Fruit fly (Drosophila melanogaster) whole organism, prepupa: ENCODE results near the gene fy.

ENCODE experiments used
- Blimp-1 ChIP-seq: fragments of 200-800 bp; sonication (Bioruptor generic); optimal IDR thresholded peaks from 3 replicates; lab custom pipeline; 2017; ENCODE audit warnings: missing biosample characterization, missing genetic modification characterization, mild to moderate bottlenecking, moderate library complexity, missing genetic modification reagents
- CG10631 ChIP-seq: fragments of 200-800 bp; sonication (Bioruptor generic); optimal IDR thresholded peaks from 2 replicates; lab custom pipeline; 2016; ENCODE audit warnings: missing biosample characterization, missing genetic modification characterization
- CG11294 ChIP-seq: fragments of 200-800 bp; sonication (Bioruptor generic); IDR thresholded peaks from 2 replicates; pipeline ENCODE4 v1.3.6; 2022; ENCODE audit warnings: missing biosample characterization, missing genetic modification characterization
- CG11762 ChIP-seq: fragments of 200-800 bp; sonication (Bioruptor generic); optimal IDR thresholded peaks from 3 replicates; lab custom pipeline; 2016; ENCODE audit warnings: missing biosample characterization, missing genetic modification characterization; ENCODE audit not compliant: insufficient read depth
- CG15336 ChIP-seq: fragments of 200-800 bp; sonication (Bioruptor generic); IDR thresholded peaks from 2 replicates; pipeline ENCODE4 v1.3.6; 2022; ENCODE audit warnings: missing biosample characterization, missing genetic modification characterization
- CG3032 ChIP-seq: fragments of 200-800 bp; optimal IDR thresholded peaks from 2 replicates; lab custom pipeline; 2019; ENCODE audit warnings: missing biosample characterization, mild to moderate bottlenecking, missing genetic modification characterization, moderate library complexity
- CG3919 ChIP-seq: fragments of 200-800 bp; sonication (Bioruptor generic); optimal IDR thresholded peaks from 3 replicates; lab custom pipeline; 2016; ENCODE audit warnings: missing biosample characterization, missing genetic modification characterization
- CG4318 ChIP-seq: fragments of 200-800 bp; sonication (Bioruptor generic); optimal IDR thresholded peaks from 3 replicates; lab custom pipeline; 2017; ENCODE audit warnings: missing biosample characterization, mild to moderate bottlenecking, missing genetic modification characterization
- CG6163 ChIP-seq: fragments of 200-800 bp; sonication (Bioruptor generic); IDR thresholded peaks from 3 replicates; pipeline ENCODE4 v1.3.6; 2022; ENCODE audit warnings: missing biosample characterization, missing genetic modification characterization
- CG6276 ChIP-seq: fragments of 200-800 bp; sonication (Bioruptor generic); optimal IDR thresholded peaks from 2 replicates; lab custom pipeline; 2017; ENCODE audit warnings: missing biosample characterization, mild to moderate bottlenecking, missing genetic modification characterization
- CG6792 ChIP-seq: fragments of 200-800 bp; sonication (Bioruptor generic); optimal IDR thresholded peaks from 3 replicates; lab custom pipeline; 2016; ENCODE audit warnings: missing biosample characterization, missing genetic modification characterization
- CG6808 ChIP-seq: fragments of 200-800 bp; sonication (Bioruptor generic); optimal IDR thresholded peaks from 3 replicates; lab custom pipeline; 2017; ENCODE audit warnings: missing biosample characterization, missing genetic modification characterization, mild to moderate bottlenecking, moderate library complexity, missing genetic modification reagents
- CG6854 ChIP-seq: fragments of 200-800 bp; sonication (Bioruptor generic); optimal IDR thresholded peaks from 2 replicates; lab custom pipeline; 2017; ENCODE audit warnings: missing biosample characterization, mild to moderate bottlenecking, missing genetic modification characterization
- CG8119 ChIP-seq: fragments of 200-800 bp; sonication (Bioruptor generic); IDR thresholded peaks from 3 replicates; pipeline ENCODE4 v1.3.6; 2022; ENCODE audit warnings: missing biosample characterization, missing genetic modification characterization
- CG8319 ChIP-seq: fragments of 200-800 bp; sonication (Bioruptor generic); optimal IDR thresholded peaks from 3 replicates; lab custom pipeline; 2016; ENCODE audit warnings: missing biosample characterization, missing genetic modification characterization
- CG8632 ChIP-seq: fragments of 200-800 bp; sonication (Bioruptor generic); optimal IDR thresholded peaks from 3 replicates; lab custom pipeline; 2016; ENCODE audit warnings: missing biosample characterization, missing genetic modification characterization
- CG9139 ChIP-seq: fragments of 200-800 bp; sonication (Bioruptor generic); optimal IDR thresholded peaks from 3 replicates; lab custom pipeline; 2017; ENCODE audit warnings: missing biosample characterization, mild to moderate bottlenecking, missing genetic modification characterization
- Eip75B ChIP-seq: fragments of 200-800 bp; sonication (Bioruptor generic); optimal IDR thresholded peaks from 3 replicates; lab custom pipeline; 2016; ENCODE audit warnings: missing biosample characterization, missing genetic modification characterization
- Eip78C ChIP-seq: fragments of 200-800 bp; sonication (Bioruptor generic); peaks from one replicate; lab custom pipeline; 2016; ENCODE audit warnings: missing biosample characterization, missing genetic modification characterization
- Eip93F ChIP-seq: fragments of 200-800 bp; sonication (Bioruptor generic); optimal IDR thresholded peaks from 2 replicates; lab custom pipeline; 2016; ENCODE audit warnings: missing biosample characterization, mild to moderate bottlenecking, missing genetic modification characterization
- Ets21C ChIP-seq: fragments of 200-800 bp; sonication (Bioruptor generic); optimal IDR thresholded peaks from 3 replicates; lab custom pipeline; 2016; ENCODE audit warnings: missing biosample characterization, missing genetic modification characterization
- Ets96B ChIP-seq: fragments of 200-800 bp; optimal IDR thresholded peaks from 2 replicates; lab custom pipeline; 2019; ENCODE audit warnings: missing biosample characterization, mild to moderate bottlenecking, missing genetic modification characterization, moderate library complexity
- Gug ChIP-seq: fragments of 200-800 bp; sonication (Bioruptor generic); IDR thresholded peaks from 2 replicates; pipeline ENCODE4 v1.3.6; 2022; ENCODE audit warnings: missing biosample characterization, missing genetic modification characterization
- Hr39 ChIP-seq: fragments of 200-800 bp; sonication (Bioruptor generic); optimal IDR thresholded peaks from 2 replicates; lab custom pipeline; 2016; ENCODE audit warnings: missing biosample characterization, missing genetic modification characterization
- Hr4 ChIP-seq: fragments of 200-800 bp; sonication (Bioruptor generic); optimal IDR thresholded peaks from 3 replicates; lab custom pipeline; 2016; ENCODE audit warnings: missing biosample characterization, missing genetic modification characterization
- Lpt ChIP-seq: fragments of 200-800 bp; sonication (Bioruptor generic); optimal IDR thresholded peaks from 3 replicates; lab custom pipeline; 2016; ENCODE audit warnings: missing biosample characterization, missing genetic modification characterization
- OdsH ChIP-seq: fragments of 200-800 bp; sonication (Bioruptor generic); optimal IDR thresholded peaks from 3 replicates; lab custom pipeline; 2016; ENCODE audit warnings: missing biosample characterization, missing genetic modification characterization
- Sox102F ChIP-seq: fragments of 200-800 bp; sonication (Bioruptor generic); optimal IDR thresholded peaks from 2 replicates; lab custom pipeline; 2016; ENCODE audit warnings: missing biosample characterization, mild to moderate bottlenecking, missing genetic modification characterization
- Sox14 ChIP-seq: fragments of 200-800 bp; sonication (Bioruptor generic); optimal IDR thresholded peaks from 3 replicates; lab custom pipeline; 2016; ENCODE audit warnings: missing biosample characterization, missing genetic modification characterization
- Sox15 ChIP-seq: fragments of 200-800 bp; sonication (Bioruptor generic); optimal IDR thresholded peaks from 3 replicates; lab custom pipeline; 2016; ENCODE audit warnings: missing biosample characterization, missing genetic modification characterization
- achi ChIP-seq: fragments of 200-800 bp; sonication (Bioruptor generic); optimal IDR thresholded peaks from 3 replicates; lab custom pipeline; 2016; ENCODE audit warnings: missing biosample characterization, missing genetic modification characterization
- dac ChIP-seq: fragments of 200-800 bp; sonication (Bioruptor generic); optimal IDR thresholded peaks from 2 replicates; lab custom pipeline; 2017; ENCODE audit warnings: missing biosample characterization, mild to moderate bottlenecking, missing genetic modification characterization
- dsx ChIP-seq: fragments of 200-800 bp; optimal IDR thresholded peaks from 3 replicates; lab custom pipeline; 2019; ENCODE audit warnings: missing biosample characterization, mild to moderate bottlenecking, missing genetic modification characterization, moderate library complexity; ENCODE audit not compliant: poor library complexity, severe bottlenecking
- eg ChIP-seq: fragments of 200-800 bp; sonication (Bioruptor generic); IDR thresholded peaks from 3 replicates; pipeline ENCODE4 v1.3.6; 2022; ENCODE audit warnings: missing biosample characterization, missing genetic modification characterization
- esn ChIP-seq: fragments of 200-800 bp; sonication (Bioruptor generic); optimal IDR thresholded peaks from 2 replicates; lab custom pipeline; 2016; ENCODE audit warnings: missing biosample characterization, mild to moderate bottlenecking, missing genetic modification characterization, moderate library complexity
- fd85E ChIP-seq: fragments of 200-800 bp; sonication (Bioruptor generic); optimal IDR thresholded peaks from 3 replicates; lab custom pipeline; 2016; ENCODE audit warnings: missing biosample characterization, missing genetic modification characterization
- net ChIP-seq: fragments of 200-800 bp; sonication (Bioruptor generic); optimal IDR thresholded peaks from 3 replicates; lab custom pipeline; 2016; ENCODE audit warnings: missing biosample characterization, missing genetic modification characterization
- pdm3 ChIP-seq: fragments of 200-800 bp; sonication (Bioruptor generic); optimal IDR thresholded peaks from 3 replicates; lab custom pipeline; 2016; ENCODE audit warnings: missing biosample characterization, missing genetic modification characterization
- salr ChIP-seq, 2 experiments: fragments of 200-800 bp; sonication (Bioruptor generic); optimal IDR thresholded peaks; 3 replicates each; lab custom pipeline; 2016 to 2018; ENCODE audit warnings: missing biosample characterization in 2 of 2, missing genetic modification characterization in 2 of 2, mild to moderate bottlenecking in 1 of 2
- spab ChIP-seq: fragments of 200-800 bp; sonication (Bioruptor generic); optimal IDR thresholded peaks from 2 replicates; lab custom pipeline; 2017; ENCODE audit warnings: missing biosample characterization, mild to moderate bottlenecking, missing genetic modification characterization, missing genetic modification reagents
- ss ChIP-seq, 2 experiments: fragments of 200-800 bp; sonication (Bioruptor generic); optimal IDR thresholded peaks; 2 replicates in 1 of 2; 3 replicates in 1 of 2; lab custom pipeline; 2017 to 2018; ENCODE audit warnings: mild to moderate bottlenecking in 2 of 2, missing biosample characterization in 2 of 2, missing genetic modification characterization in 2 of 2, moderate library complexity in 1 of 2
- topi ChIP-seq: fragments of 200-800 bp; sonication (Bioruptor generic); optimal IDR thresholded peaks from 3 replicates; lab custom pipeline; 2016; ENCODE audit warnings: missing biosample characterization, missing genetic modification characterization
- vri ChIP-seq: fragments of 200-800 bp; sonication (Bioruptor generic); optimal IDR thresholded peaks from 3 replicates; lab custom pipeline; 2016; ENCODE audit warnings: missing biosample characterization, mild to moderate bottlenecking, missing genetic modification characterization

The fy gene

dm6 chr2L:8423460-8424089 is 20.5 kb upstream of the fy start (continued):
- TF ChIP-seq Sox15 (GFP tag; lab: Kevin White, UChicago) (no peak), CG6792 (GFP tag; lab: Kevin White, UChicago) (no peak), Sox14 (GFP tag; lab: Kevin White, UChicago) (no peak), Sox102F (peak; percentile 57), CG8319 (no peak), Eip75B (GFP tag; lab: Kevin White, UChicago) (no peak), pdm3 (GFP tag; lab: Kevin White, UChicago) (no peak), Hr39 (GFP tag; lab: Kevin White, UChicago) (no peak), salr (GFP tag; optimal IDR thresholded peaks at IDR 0.05; lab: Kevin White, UChicago) (no peak), OdsH (no peak), ss (GFP tag; optimal IDR thresholded peaks at IDR 0.05; lab: Kevin White, UChicago) (peak in 1 of 2 experiments; percentile 33), CG3032 (tag; lab: Kevin White, UChicago) (no peak), CG8632 (no peak), esn (GFP tag; lab: Kevin White, UChicago) (peak; percentile 35), achi (GFP tag; lab: Kevin White, UChicago) (no peak), fd85E (GFP tag; lab: Kevin White, UChicago) (no peak), CG4318 (no peak), Ets96B (peak; percentile 20), CG6808 (GFP tag; lab: Kevin White, UChicago) (peak; percentile 58), CG11762 (GFP tag; lab: Kevin White, UChicago) (no peak), Eip93F (GFP tag; lab: Kevin White, UChicago) (no peak), CG15336 (GFP tag; lab: Robert Waterston, UW) (no peak)

dm6 chr2L:8423047-8423446 is 20.0 kb upstream of the fy start:
- TF ChIP-seq Gug (no peak), Eip78C (GFP tag; lab: Kevin White, UChicago) (peak; percentile 49), dsx (GFP tag; lab: Kevin White, UChicago) (peak; percentile 46)

DNA sequence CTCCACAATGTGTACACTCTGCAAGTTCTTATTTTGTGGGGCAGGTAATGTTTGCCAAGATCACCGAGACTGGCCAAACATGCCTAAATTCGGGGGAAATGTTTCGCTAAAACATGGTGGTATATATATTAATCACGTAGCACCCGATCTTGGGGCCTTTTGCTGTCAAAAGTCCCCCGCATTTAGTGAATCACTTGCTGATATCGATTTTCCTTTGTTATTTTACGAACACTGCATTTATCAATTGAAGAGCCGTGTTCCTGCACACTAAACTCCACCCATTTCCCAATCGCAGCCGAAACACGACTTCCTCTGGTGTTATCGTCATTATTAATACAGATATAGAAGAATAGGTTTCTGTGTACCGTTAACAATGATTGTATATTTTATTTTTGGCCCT is 18.6 kb upstream of the fy start:
- TF ChIP-seq CG11294 (GFP tag; lab: Robert Waterston, UW) (no peak), net (no peak), CG6276 (GFP tag; lab: Kevin White, UChicago) (no peak), Sox15 (GFP tag; lab: Kevin White, UChicago) (no peak), CG9139 (GFP tag; lab: Kevin White, UChicago) (no peak), Hr4 (no peak), Lpt (no peak), CG3032 (tag; lab: Kevin White, UChicago) (no peak), topi (GFP tag; lab: Kevin White, UChicago) (no peak)

DNA sequence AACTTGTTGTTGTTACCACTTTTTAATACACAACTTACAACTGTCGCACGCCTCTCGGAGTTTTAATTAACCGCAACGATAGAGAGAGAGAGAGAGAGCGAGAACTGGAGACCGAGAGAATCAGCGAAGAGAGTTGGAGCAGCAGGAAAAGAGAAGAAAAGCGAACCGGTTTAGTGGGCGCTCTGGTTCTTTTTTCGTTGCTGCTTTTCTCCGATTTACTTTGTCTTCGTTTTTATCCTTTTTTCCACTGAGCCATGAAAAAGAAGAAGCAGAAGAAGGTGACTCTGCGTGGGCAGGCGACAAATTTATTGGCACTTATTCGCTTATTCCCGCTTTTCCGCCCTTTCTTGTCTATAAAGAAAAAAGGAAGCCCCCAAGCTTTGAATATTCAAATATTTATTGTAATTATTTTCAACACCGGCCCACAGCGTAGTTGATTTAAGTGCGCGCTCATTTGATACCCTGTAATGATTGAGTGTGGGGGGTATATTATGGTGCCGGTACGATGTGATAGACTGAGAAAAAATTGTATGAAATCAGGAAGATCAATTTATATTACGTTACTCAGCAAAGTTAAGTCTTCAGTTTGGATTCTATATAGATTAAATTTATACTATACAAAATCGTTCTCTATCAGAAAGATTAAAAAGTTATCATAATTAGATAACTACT is 17.3 kb upstream of the fy start:
- peak; percentile 35 for TF ChIP-seq Hr4
- no peak for TF ChIP-seq Ets21C (GFP tag; lab: Kevin White, UChicago)
- TF ChIP-seq dac (GFP tag; lab: Kevin White, UChicago): no peak
- no peak for TF ChIP-seq Blimp-1
- TF ChIP-seq CG6808 (GFP tag; lab: Kevin White, UChicago): peak; percentile 75
- TF ChIP-seq eg (GFP tag; lab: Robert Waterston, UW): peak; percentile 7; the same call in 1 of the 3 replicates
- TF ChIP-seq CG3919 (GFP tag; lab: Kevin White, UChicago): peak; percentile 9
- TF ChIP-seq Gug: no peak
- TF ChIP-seq CG10631 (GFP tag; lab: Kevin White, UChicago): peak; percentile 54
- no peak for TF ChIP-seq vri (GFP tag; lab: Kevin White, UChicago)
- TF ChIP-seq CG15336 (GFP tag; lab: Robert Waterston, UW): peak; percentile 32; the same call in 1 of the 2 replicates
- no peak for TF ChIP-seq CG8319
- peak; percentile 17 for TF ChIP-seq pdm3 (GFP tag; lab: Kevin White, UChicago)
- no peak for TF ChIP-seq salr (GFP tag; optimal IDR thresholded peaks at IDR 0.05; lab: Kevin White, UChicago)
- TF ChIP-seq CG4318: no peak
- no peak for TF ChIP-seq CG8119 (GFP tag; lab: Robert Waterston, UW)
- TF ChIP-seq Eip78C (GFP tag; lab: Kevin White, UChicago): peak; percentile 67
- no peak for TF ChIP-seq CG6854
- peak; percentile 40 for TF ChIP-seq spab (GFP tag; lab: Kevin White, UChicago)
- TF ChIP-seq CG6792 (GFP tag; lab: Kevin White, UChicago): no peak
- TF ChIP-seq esn (GFP tag; lab: Kevin White, UChicago): no peak
- no peak for TF ChIP-seq Sox102F
- TF ChIP-seq CG6276 (GFP tag; lab: Kevin White, UChicago): no peak
- TF ChIP-seq CG6163 (GFP tag; lab: Robert Waterston, UW): peak; percentile 72; the same call in 2 of the 3 replicates
- peak; percentile 7 for TF ChIP-seq Sox14 (GFP tag; lab: Kevin White, UChicago)
